Fruit fly (Drosophila melanogaster): Measurements from ENCODE around the gene Boh2.

Gene Boh2

DNA sequence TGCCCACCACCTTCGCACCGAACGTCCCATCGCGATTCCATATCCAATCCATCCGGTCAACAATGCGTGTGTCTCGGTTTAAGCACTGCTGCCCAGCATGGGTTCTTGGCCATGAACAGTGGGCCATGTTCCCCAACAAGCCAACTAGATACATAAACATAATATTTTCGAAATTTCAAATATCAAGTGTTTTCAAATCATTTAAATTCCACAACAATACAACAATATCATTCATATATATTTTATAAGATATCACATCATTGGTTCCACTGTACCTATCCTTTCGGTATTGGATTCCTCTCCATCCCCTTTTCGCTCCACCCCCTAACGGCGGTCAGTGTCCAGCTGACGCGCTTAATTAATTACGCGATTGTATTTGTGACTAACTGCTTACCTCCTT is 43.2 kb downstream of the Boh2 start (continued):
- TF ChIP-seq CG42726 (GFP tag; IDR thresholded peaks at IDR 0.05; ENCODE audit: partially characterized antibody): no peak
- TF ChIP-seq CG13296 (GFP tag; optimal IDR thresholded peaks at IDR 0.05): no peak
- TF ChIP-seq Lhr (GFP tag; optimal IDR thresholded peaks at IDR 0.05): no peak
- peak; percentile 20 for TF ChIP-seq CG2120 (GFP tag; optimal IDR thresholded peaks at IDR 0.05)
- TF ChIP-seq Dad (GFP tag; optimal IDR thresholded peaks at IDR 0.05): no peak
- no peak for TF ChIP-seq CG10565 (GFP tag; optimal IDR thresholded peaks at IDR 0.05)
- TF ChIP-seq so (GFP tag; IDR thresholded peaks at IDR 0.05): no peak
- TF ChIP-seq ara (GFP tag; IDR thresholded peaks at IDR 0.05): peak; percentile 44; the same call in 1 of the 2 replicates
- TF ChIP-seq HLHmδ (GFP tag; optimal IDR thresholded peaks at IDR 0.05): no peak
- no peak for TF ChIP-seq Atf6 (GFP tag; IDR thresholded peaks at IDR 0.05)
- no peak for TF ChIP-seq CG12071 (GFP tag; optimal IDR thresholded peaks at IDR 0.05)
- TF ChIP-seq CG7839 (tag; optimal IDR thresholded peaks at IDR 0.05): peak; percentile 31
- no peak for TF ChIP-seq az2 (GFP tag; optimal IDR thresholded peaks at IDR 0.05)
- no peak for TF ChIP-seq CG43689 (GFP tag; IDR thresholded peaks at IDR 0.05)
- TF ChIP-seq repo (GFP tag; optimal IDR thresholded peaks at IDR 0.05): no peak
- TF ChIP-seq CG33557 (GFP tag; optimal IDR thresholded peaks at IDR 0.05): no peak
- no peak for TF ChIP-seq CG6254 (GFP tag; optimal IDR thresholded peaks at IDR 0.05)
- TF ChIP-seq CG7928 (GFP tag; optimal IDR thresholded peaks at IDR 0.05): no peak
- no peak for TF ChIP-seq chm (GFP tag; IDR thresholded peaks at IDR 0.05)
- TF ChIP-seq ERR (GFP tag; optimal IDR thresholded peaks at IDR 0.05): no peak
- no peak for TF ChIP-seq schlank (tag; optimal IDR thresholded peaks at IDR 0.05)
- TF ChIP-seq cas (GFP tag; IDR thresholded peaks at IDR 0.05): no peak
- TF ChIP-seq Mad (GFP tag; optimal IDR thresholded peaks at IDR 0.05): no peak
- no peak for TF ChIP-seq CG9817 (tag; optimal IDR thresholded peaks at IDR 0.05)
- no peak for TF ChIP-seq CG17385 (GFP tag; optimal IDR thresholded peaks at IDR 0.05)
- no peak for TF ChIP-seq Taf1 (GFP tag; IDR thresholded peaks at IDR 0.05)
- no peak for TF ChIP-seq CG13894 (tag; optimal IDR thresholded peaks at IDR 0.05)
- peak; percentile 6 for TF ChIP-seq Med (GFP tag)
- no peak for TF ChIP-seq jumu (GFP tag; optimal IDR thresholded peaks at IDR 0.05)
- no peak for TF ChIP-seq abd-A (tag; optimal IDR thresholded peaks at IDR 0.05)
- TF ChIP-seq CG11085 (GFP tag; IDR thresholded peaks at IDR 0.05): no peak; the same call in 1 of the 2 replicates
- TF ChIP-seq gsb-n (tag; optimal IDR thresholded peaks at IDR 0.05): no peak
- no peak for TF ChIP-seq hkb (optimal IDR thresholded peaks at IDR 0.05)
- peak; percentile 30; the same call in 1 of the 2 replicates for TF ChIP-seq hkb (GFP tag; IDR thresholded peaks at IDR 0.05)
- TF ChIP-seq CG11723 (GFP tag; optimal IDR thresholded peaks at IDR 0.05): no peak
- no peak for TF ChIP-seq Asciz (GFP tag; optimal IDR thresholded peaks at IDR 0.05)
- TF ChIP-seq pum (GFP tag; optimal IDR thresholded peaks at IDR 0.05): no peak
- TF ChIP-seq twi (tag; optimal IDR thresholded peaks at IDR 0.05): no peak
- no peak for TF ChIP-seq Hr39 (optimal IDR thresholded peaks at IDR 0.05)
- TF ChIP-seq pros (GFP tag; optimal IDR thresholded peaks at IDR 0.05): no peak
- peak; percentile 34 for TF ChIP-seq dmrt99B (tag; optimal IDR thresholded peaks at IDR 0.05)
- TF ChIP-seq pb (GFP tag; optimal IDR thresholded peaks at IDR 0.05): no peak
- no peak for TF ChIP-seq TFAM (GFP tag; optimal IDR thresholded peaks at IDR 0.05)
- TF ChIP-seq da (GFP tag; optimal IDR thresholded peaks at IDR 0.05): no peak
- no peak for TF ChIP-seq Dbx (GFP tag; IDR thresholded peaks at IDR 0.05)
- 0 out of 2 replicates have a peak, but pooled peaks have one; percentile 30 for TF ChIP-seq sim (GFP tag; IDR thresholded peaks at IDR 0.05)
- no peak for TF ChIP-seq tio (GFP tag; optimal IDR thresholded peaks at IDR 0.05)
- TF ChIP-seq CG12299 (tag; optimal IDR thresholded peaks at IDR 0.05): no peak
- no peak for TF ChIP-seq vnd (GFP tag; IDR thresholded peaks at IDR 0.05; ENCODE audit: partially characterized antibody)
- TF ChIP-seq D19B (GFP tag; optimal IDR thresholded peaks at IDR 0.05): no peak
- no peak for TF ChIP-seq CG2199 (GFP tag; IDR thresholded peaks at IDR 0.05)
- no peak for TF ChIP-seq nerfin-2 (GFP tag; IDR thresholded peaks at IDR 0.05; ENCODE audit: partially characterized antibody)
- TF ChIP-seq shn (GFP tag; optimal IDR thresholded peaks at IDR 0.05): no peak

Measured in whole organism, embryonic.